Worm (Caenorhabditis elegans): ENCODE measurements around the gene mesp-1.

DNA sequence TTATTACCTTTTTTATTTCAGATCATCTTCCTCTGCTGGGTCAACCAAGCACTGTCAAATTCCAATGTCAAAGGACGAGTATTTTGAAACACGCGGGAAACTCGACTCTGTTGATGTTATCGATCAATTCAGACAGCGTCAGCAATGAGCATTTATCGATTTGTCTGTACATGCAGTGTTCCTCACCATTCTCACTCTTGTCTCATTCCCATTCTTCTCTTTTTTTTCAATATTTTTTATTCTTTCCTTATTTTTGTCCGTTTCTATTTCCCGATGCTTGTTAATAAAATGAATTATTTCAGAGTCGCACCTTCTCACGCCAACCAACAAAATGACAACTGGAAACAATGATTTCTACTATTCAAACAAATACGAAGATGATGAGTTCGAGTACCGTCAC, 14.5 kb downstream of the mesp-1 start, which contains the start of gene cks-1:
- TF ChIP-seq elt-3 (tag; optimal IDR thresholded peaks at IDR 0.05) (no peak), blmp-1 (tag; optimal IDR thresholded peaks at IDR 0.05; ENCODE audit: insufficient read depth) (no peak), aly-2 (tag; optimal IDR thresholded peaks at IDR 0.05) (no peak)
